Fruit fly (Drosophila melanogaster) whole organism, embryonic: Measurements from ENCODE around the gene CG13884.
A peak's percentile ranks its signal among the peaks of the same experiment; 100 is the strongest.

Experiments used
- Atf3 ChIP-seq: fragments of 200-800 bp; sonication (Bioruptor generic); optimal IDR thresholded peaks from 3 replicates; lab custom pipeline; 2016; ENCODE audit warnings: missing biosample characterization, missing genetic modification characterization
- B-H2 ChIP-seq: fragments of 200-800 bp; sonication (Bioruptor generic); optimal IDR thresholded peaks from 2 replicates; lab custom pipeline; 2018; ENCODE audit warnings: missing biosample characterization, mild to moderate bottlenecking, missing genetic modification characterization
- CG10321 ChIP-seq: fragments of 200-800 bp; sonication (Bioruptor generic); IDR thresholded peaks from 2 replicates; pipeline ENCODE4 v1.3.6; 2022; ENCODE audit warnings: missing biosample characterization, missing genetic modification characterization
- CG10959 ChIP-seq: fragments of 200-800 bp; sonication (Bioruptor generic); IDR thresholded peaks from 2 replicates; pipeline ENCODE4 v1.3.6; 2022; ENCODE audit warnings: missing biosample characterization, missing genetic modification characterization
- CG11456 ChIP-seq: fragments of 200-800 bp; sonication (Bioruptor generic); IDR thresholded peaks from 3 replicates; pipeline ENCODE4 v1.3.6; 2022; ENCODE audit warnings: missing biosample characterization, missing genetic modification characterization
- CG11560 ChIP-seq: fragments of 200-800 bp; sonication (Bioruptor generic); IDR thresholded peaks from 3 replicates; pipeline ENCODE4 v1.3.6; 2022; ENCODE audit warnings: missing biosample characterization, missing genetic modification characterization
- CG11695 ChIP-seq: fragments of 200-800 bp; sonication (Bioruptor generic); IDR thresholded peaks from 3 replicates; pipeline ENCODE4 v1.3.6; 2022; ENCODE audit warnings: missing biosample characterization, missing genetic modification characterization
- CG16815 ChIP-seq: fragments of 200-800 bp; sonication (Bioruptor generic); optimal IDR thresholded peaks from 3 replicates; lab custom pipeline; 2017; ENCODE audit warnings: missing biosample characterization, mild to moderate bottlenecking, missing genetic modification characterization
- CG17328 ChIP-seq: fragments of 200-800 bp; sonication (Bioruptor generic); IDR thresholded peaks from 2 replicates; pipeline ENCODE4 v1.3.6; 2022; ENCODE audit warnings: missing biosample characterization, missing genetic modification characterization
- CG17802 ChIP-seq: fragments of 200-800 bp; sonication (Bioruptor generic); optimal IDR thresholded peaks from 2 replicates; lab custom pipeline; 2018; ENCODE audit warnings: missing biosample characterization, mild to moderate bottlenecking, missing genetic modification characterization, moderate library complexity
- CG1832 ChIP-seq: fragments of 200-800 bp; sonication (Bioruptor generic); optimal IDR thresholded peaks from 2 replicates; lab custom pipeline; 2017; ENCODE audit warnings: missing biosample characterization, mild to moderate bottlenecking, missing genetic modification characterization, inconsistent platforms
- CG30431 ChIP-seq: fragments of 200-800 bp; sonication (Bioruptor generic); optimal IDR thresholded peaks from 2 replicates; lab custom pipeline; 2017; ENCODE audit warnings: missing biosample characterization, missing genetic modification characterization
- CG3163 ChIP-seq: fragments of 200-800 bp; sonication (Bioruptor generic); optimal IDR thresholded peaks from 3 replicates; lab custom pipeline; 2016; ENCODE audit warnings: missing biosample characterization, missing genetic modification characterization
- CG3281 ChIP-seq: fragments of 200-800 bp; sonication (Bioruptor generic); optimal IDR thresholded peaks from 3 replicates; lab custom pipeline; 2017; ENCODE audit warnings: missing biosample characterization, mild to moderate bottlenecking, missing genetic modification characterization
- CG6254 ChIP-seq: fragments of 200-800 bp; sonication (Bioruptor generic); optimal IDR thresholded peaks from 3 replicates; lab custom pipeline; 2017; ENCODE audit warnings: mild to moderate bottlenecking, missing biosample characterization, missing genetic modification reagents, missing genetic modification characterization
- CG6654 ChIP-seq: fragments of 200-800 bp; sonication (Bioruptor generic); optimal IDR thresholded peaks from 2 replicates; lab custom pipeline; 2017; ENCODE audit warnings: missing biosample characterization, mild to moderate bottlenecking, missing genetic modification characterization
- CG7745 ChIP-seq: fragments of 200-800 bp; sonication (Bioruptor generic); optimal IDR thresholded peaks from 2 replicates; lab custom pipeline; 2018; ENCODE audit warnings: missing biosample characterization, mild to moderate bottlenecking, missing genetic modification characterization, moderate library complexity
- CG8281 ChIP-seq: fragments of 200-800 bp; sonication (Bioruptor generic); optimal IDR thresholded peaks from 2 replicates; lab custom pipeline; 2018; ENCODE audit warnings: missing biosample characterization, mild to moderate bottlenecking, missing genetic modification characterization, moderate library complexity
- Chrac-16 ChIP-seq: fragments of 200-800 bp; sonication (Bioruptor generic); optimal IDR thresholded peaks from 3 replicates; lab custom pipeline; 2016; ENCODE audit warnings: missing biosample characterization, missing genetic modification characterization
- CrebB ChIP-seq: fragments of 200-800 bp; sonication (Bioruptor generic); optimal IDR thresholded peaks from 3 replicates; lab custom pipeline; 2018; ENCODE audit warnings: missing biosample characterization, mild to moderate bottlenecking, missing genetic modification characterization
- Dek ChIP-seq: fragments of 200-800 bp; sonication (Bioruptor generic); optimal IDR thresholded peaks from 3 replicates; lab custom pipeline; 2019; ENCODE audit warnings: missing biosample characterization, mild to moderate bottlenecking, missing genetic modification characterization, moderate library complexity
- Dip3 ChIP-seq: fragments of 200-800 bp; sonication (Bioruptor generic); optimal IDR thresholded peaks from 3 replicates; lab custom pipeline; 2016; ENCODE audit warnings: missing biosample characterization, missing genetic modification characterization
- Doc2 ChIP-seq: fragments of 200-800 bp; sonication (Bioruptor generic); IDR thresholded peaks from 2 replicates; pipeline ENCODE4 v1.3.6; 2022; ENCODE audit warnings: missing biosample characterization, missing genetic modification characterization
- Ets97D ChIP-seq: fragments of 200-800 bp; sonication (Bioruptor generic); optimal IDR thresholded peaks from 3 replicates; lab custom pipeline; 2016; ENCODE audit warnings: missing biosample characterization, missing genetic modification characterization
- Gug ChIP-seq: fragments of 200-800 bp; sonication (Bioruptor generic); IDR thresholded peaks from 4 replicates; pipeline ENCODE4 v1.3.6; 2022; ENCODE audit warnings: missing biosample characterization, missing genetic modification characterization
- HHEX ChIP-seq: fragments of 200-800 bp; sonication (Bioruptor generic); optimal IDR thresholded peaks from 3 replicates; lab custom pipeline; 2017; ENCODE audit warnings: missing biosample characterization, mild to moderate bottlenecking, missing genetic modification characterization, missing genetic modification reagents
- Hey ChIP-seq: fragments of 200-800 bp; sonication (Bioruptor generic); optimal IDR thresholded peaks from 3 replicates; lab custom pipeline; 2018; ENCODE audit warnings: missing biosample characterization, mild to moderate bottlenecking, missing genetic modification characterization
- Hmx ChIP-seq: fragments of 200-800 bp; sonication (Bioruptor generic); optimal IDR thresholded peaks from 2 replicates; lab custom pipeline; 2016; ENCODE audit warnings: missing biosample characterization, missing genetic modification characterization
- Lim3 ChIP-seq: fragments of 200-800 bp; sonication (Bioruptor generic); IDR thresholded peaks from 2 replicates; pipeline ENCODE4 v1.3.6; 2022; ENCODE audit warnings: missing biosample characterization, missing genetic modification characterization
- Nf-YB ChIP-seq: fragments of 200-800 bp; sonication (Bioruptor generic); optimal IDR thresholded peaks from 3 replicates; lab custom pipeline; 2019; ENCODE audit warnings: missing biosample characterization, mild to moderate bottlenecking, missing genetic modification characterization, moderate library complexity
- Sox102F ChIP-seq: fragments of 200-800 bp; sonication (Bioruptor generic); optimal IDR thresholded peaks from 2 replicates; lab custom pipeline; 2018; ENCODE audit warnings: missing biosample characterization, mild to moderate bottlenecking, missing genetic modification characterization, moderate library complexity
- abd-A ChIP-seq: fragments of 200-800 bp; sonication (Bioruptor generic); optimal IDR thresholded peaks from 3 replicates; lab custom pipeline; 2019; ENCODE audit warnings: missing biosample characterization, mild to moderate bottlenecking, missing genetic modification characterization, moderate library complexity
- bowl ChIP-seq: fragments of 200-800 bp; sonication (Bioruptor generic); IDR thresholded peaks from 2 replicates; pipeline ENCODE4 v1.3.6; 2022; ENCODE audit warnings: missing biosample characterization, missing genetic modification characterization
- cwo ChIP-seq: fragments of 200-800 bp; sonication (Bioruptor generic); optimal IDR thresholded peaks from 3 replicates; lab custom pipeline; 2017; ENCODE audit warnings: missing biosample characterization, missing genetic modification characterization, mild to moderate bottlenecking, moderate library complexity, missing genetic modification reagents
- dimm ChIP-seq: fragments of 200-800 bp; sonication (Bioruptor generic); IDR thresholded peaks from 2 replicates; pipeline ENCODE4 v1.3.6; 2022; ENCODE audit warnings: missing biosample characterization, missing genetic modification characterization
- eyg ChIP-seq: fragments of 200-800 bp; sonication (Bioruptor generic); optimal IDR thresholded peaks from 3 replicates; lab custom pipeline; 2016; ENCODE audit warnings: missing biosample characterization, missing genetic modification characterization
- fru ChIP-seq: fragments of >200 bp; optimal IDR thresholded peaks from 2 replicates; lab custom pipeline; 2017
- grau ChIP-seq: fragments of 200-800 bp; optimal IDR thresholded peaks from 3 replicates; lab custom pipeline; 2019; ENCODE audit warnings: missing biosample characterization, mild to moderate bottlenecking, missing genetic modification characterization, moderate library complexity
- kay ChIP-seq: fragments of 200-800 bp; sonication (Bioruptor generic); optimal IDR thresholded peaks from 2 replicates; lab custom pipeline; 2016; ENCODE audit warnings: missing biosample characterization, missing genetic modification characterization
- knrl ChIP-seq: fragments of 200-800 bp; sonication (Bioruptor generic); IDR thresholded peaks from 3 replicates; pipeline ENCODE4 v1.3.6; 2022; ENCODE audit warnings: missing biosample characterization, missing genetic modification characterization; ENCODE audit not compliant: partially characterized antibody
- lbe ChIP-seq: fragments of 200-800 bp; sonication (Bioruptor generic); optimal IDR thresholded peaks from 2 replicates; lab custom pipeline; 2016; ENCODE audit warnings: missing biosample characterization, mild to moderate bottlenecking, missing genetic modification characterization
- mld ChIP-seq: fragments of 200-800 bp; sonication (Bioruptor generic); IDR thresholded peaks from 3 replicates; pipeline ENCODE4 v1.3.6; 2022; ENCODE audit warnings: missing biosample characterization, missing genetic modification characterization; ENCODE audit not compliant: partially characterized antibody
- pros ChIP-seq: fragments of 200-800 bp; sonication (Bioruptor generic); optimal IDR thresholded peaks from 3 replicates; lab custom pipeline; 2019; ENCODE audit warnings: missing biosample characterization, mild to moderate bottlenecking, missing genetic modification characterization, moderate library complexity
- rib ChIP-seq: fragments of 200-800 bp; sonication (Bioruptor generic); IDR thresholded peaks from 2 replicates; pipeline ENCODE4 v1.3.6; 2022; ENCODE audit warnings: missing biosample characterization, missing genetic modification characterization
- row ChIP-seq: fragments of 200-800 bp; sonication (Bioruptor generic); IDR thresholded peaks from 3 replicates; pipeline ENCODE4 v1.3.6; 2022; ENCODE audit warnings: missing biosample characterization, missing genetic modification characterization
- schlank ChIP-seq: fragments of 200-800 bp; sonication (Bioruptor generic); optimal IDR thresholded peaks from 2 replicates; lab custom pipeline; 2018; ENCODE audit warnings: missing biosample characterization, mild to moderate bottlenecking, missing genetic modification characterization
- slou ChIP-seq: fragments of 200-800 bp; sonication (Bioruptor generic); optimal IDR thresholded peaks from 3 replicates; lab custom pipeline; 2016; ENCODE audit warnings: missing biosample characterization, missing genetic modification characterization
- sob ChIP-seq: fragments of 200-800 bp; sonication (Bioruptor generic); IDR thresholded peaks from 2 replicates; pipeline ENCODE4 v1.3.6; 2022; ENCODE audit warnings: missing biosample characterization, missing genetic modification characterization
- sr ChIP-seq: fragments of 200-800 bp; sonication (Bioruptor generic); IDR thresholded peaks from 3 replicates; pipeline ENCODE4 v1.3.6; 2022; ENCODE audit warnings: missing biosample characterization, missing genetic modification characterization
- sug ChIP-seq: fragments of 200-800 bp; optimal IDR thresholded peaks from 2 replicates; lab custom pipeline; 2019; ENCODE audit warnings: missing biosample characterization, mild to moderate bottlenecking, missing genetic modification characterization, moderate library complexity
- ttk ChIP-seq: fragments of 200-800 bp; sonication (Bioruptor generic); IDR thresholded peaks from 2 replicates; pipeline ENCODE4 v2.1.2; 2022; ENCODE audit warnings: missing biosample characterization, missing genetic modification characterization
- usp ChIP-seq: fragments of >200 bp; optimal IDR thresholded peaks from 2 replicates; lab custom pipeline; 2017; ENCODE audit warnings: missing biosample characterization, missing genetic modification characterization
- yki ChIP-seq: fragments of >200 bp; optimal IDR thresholded peaks from 3 replicates; lab custom pipeline; 2018
- zfh1 ChIP-seq: fragments of 200-800 bp; sonication (Bioruptor generic); IDR thresholded peaks from 3 replicates; pipeline ENCODE4 v1.3.6; 2022; ENCODE audit warnings: missing biosample characterization, missing genetic modification characterization

The CG13884 gene

DNA sequence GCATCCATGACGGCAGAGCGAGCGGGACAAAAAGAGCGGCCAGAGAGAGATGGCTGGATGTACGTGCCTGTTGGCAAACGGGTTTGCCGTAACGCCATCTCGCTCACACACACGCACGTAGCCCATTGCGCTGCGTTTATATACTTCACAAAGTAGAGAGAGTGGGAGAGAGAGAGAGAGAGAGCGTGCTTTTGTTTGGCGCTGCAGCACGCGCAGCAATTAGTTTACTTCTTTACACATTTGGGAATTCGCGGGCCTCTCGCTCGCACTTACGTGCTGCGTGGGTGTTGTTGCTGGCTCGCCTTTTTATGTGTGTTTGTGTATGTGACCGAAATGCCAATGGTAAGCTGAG is 11.8 kb upstream of the CG13884 start (continued):
- TF ChIP-seq pros (GFP tag; lab: Kevin White, UChicago), result no peak
- no peak for TF ChIP-seq Dek (tag; lab: Kevin White, UChicago)
- no peak for TF ChIP-seq Doc2
- no peak for TF ChIP-seq Sox102F (GFP tag; lab: Kevin White, UChicago)
- peak; percentile 25 for TF ChIP-seq Hey (tag; lab: Kevin White, UChicago)
- TF ChIP-seq yki (lab: Kevin White, UChicago), result no peak
- TF ChIP-seq CG17328, result no peak
- TF ChIP-seq CG6254, result no peak
- TF ChIP-seq CG11695 (GFP tag; lab: Robert Waterston, UW), result no peak
- no peak for TF ChIP-seq CG16815 (GFP tag; lab: Kevin White, UChicago)
- TF ChIP-seq CG6654 (GFP tag; lab: Kevin White, UChicago), result no peak
- no peak for TF ChIP-seq CG30431
- TF ChIP-seq CG10321 (GFP tag; lab: Robert Waterston, UW), result peak; percentile 99
- no peak for TF ChIP-seq usp (GFP tag; lab: Kevin White, UChicago)
- no peak for TF ChIP-seq CG10959 (GFP tag; lab: Robert Waterston, UW)
- no peak for TF ChIP-seq bowl (GFP tag; lab: Robert Waterston, UW)
- no peak; the same call in 2 of the 3 replicates for TF ChIP-seq mld (GFP tag; lab: Robert Waterston, UW)
- TF ChIP-seq CG11560 (tag; lab: Robert Waterston, UW), result no peak
- no peak for TF ChIP-seq schlank (tag; lab: Kevin White, UChicago)
- TF ChIP-seq rib, result no peak
- TF ChIP-seq cwo (GFP tag; lab: Kevin White, UChicago), result no peak
- TF ChIP-seq Atf3 (GFP tag; lab: Kevin White, UChicago), result no peak
- no peak for TF ChIP-seq CG8281
- no peak for TF ChIP-seq CG17802 (tag; lab: Kevin White, UChicago)
- TF ChIP-seq ttk (GFP tag; lab: Robert Waterston, UW), result peak; percentile 32; the same call in 1 of the 2 replicates
- peak; percentile 98 for TF ChIP-seq abd-A (tag; lab: Kevin White, UChicago)
- no peak for TF ChIP-seq CG3281 (GFP tag; lab: Kevin White, UChicago)
- TF ChIP-seq fru, result no peak
- peak; percentile 48; the same call in 1 of the 3 replicates for TF ChIP-seq knrl
- no peak for TF ChIP-seq B-H2 (GFP tag; lab: Kevin White, UChicago)
- no peak for TF ChIP-seq slou (GFP tag; lab: Kevin White, UChicago)
- no peak for TF ChIP-seq Hmx
- TF ChIP-seq eyg (GFP tag; lab: Kevin White, UChicago), result no peak
- no peak for TF ChIP-seq HHEX (GFP tag; lab: Kevin White, UChicago)
- no peak for TF ChIP-seq lbe (GFP tag; lab: Kevin White, UChicago)
- no peak for TF ChIP-seq row (GFP tag; lab: Robert Waterston, UW)
- TF ChIP-seq dimm (GFP tag; lab: Robert Waterston, UW), result no peak
- TF ChIP-seq Nf-YB, result peak; percentile 100
- TF ChIP-seq Chrac-16 (GFP tag; lab: Kevin White, UChicago), result no peak
- TF ChIP-seq zfh1 (GFP tag; lab: Robert Waterston, UW), result no peak
- no peak for TF ChIP-seq grau (tag; lab: Kevin White, UChicago)
- no peak for TF ChIP-seq sug (tag; lab: Kevin White, UChicago)
- TF ChIP-seq CrebB (tag; lab: Kevin White, UChicago), result no peak
- no peak for TF ChIP-seq CG11456 (GFP tag; lab: Robert Waterston, UW)
- TF ChIP-seq sob, result no peak
- no peak for TF ChIP-seq CG3163 (GFP tag; lab: Kevin White, UChicago)
- TF ChIP-seq Gug (GFP tag; lab: Robert Waterston, UW), result no peak
- TF ChIP-seq Lim3 (GFP tag; lab: Robert Waterston, UW), result no peak
- no peak for TF ChIP-seq kay (GFP tag; lab: Kevin White, UChicago)
- TF ChIP-seq Ets97D (GFP tag; lab: Kevin White, UChicago), result no peak
- no peak for TF ChIP-seq Dip3
- peak; percentile 91 for TF ChIP-seq sr (GFP tag; lab: Robert Waterston, UW)
- no peak for TF ChIP-seq CG7745 (tag; lab: Kevin White, UChicago)
- peak; percentile 100 for TF ChIP-seq CG1832 (GFP tag; lab: Kevin White, UChicago)
